Fruit fly (Drosophila melanogaster): ENCODE results near the gene Rrp45.

- TF ChIP-seq gl (tag; optimal IDR thresholded peaks at IDR 0.05) = no peak
- no peak for TF ChIP-seq EcR (GFP tag; optimal IDR thresholded peaks at IDR 0.05)
- TF ChIP-seq Ets98B (GFP tag; IDR thresholded peaks at IDR 0.05) = no peak
Observed at dm6 chrX:16793129-16793748, 2.2 kb upstream of the Rrp45 start.

Measured in whole organism, pupa.